Fruit fly (Drosophila melanogaster): ENCODE measurements around the gene CG7231.

- TF ChIP-seq Lpt (GFP tag; optimal IDR thresholded peaks at IDR 0.05) (peak; percentile 23), CG32006 (GFP tag; optimal IDR thresholded peaks at IDR 0.05) (peak; percentile 58), CG3919 (GFP tag; optimal IDR thresholded peaks at IDR 0.05) (peak; percentile 52), Ets96B (tag; optimal IDR thresholded peaks at IDR 0.05) (peak; percentile 39), CG16779 (tag; optimal IDR thresholded peaks at IDR 0.05) (no peak), OdsH (GFP tag; optimal IDR thresholded peaks at IDR 0.05) (peak; percentile 61)
These were observed 10.1 kb upstream of the CG7231 start for dm6 chr2L:7973470-7974207.
